Worm (Caenorhabditis elegans): ENCODE data around the gene rap-2.

- TF ChIP-seq nhr-11 (tag; optimal IDR thresholded peaks at IDR 0.05) = no peak
- TF ChIP-seq fkh-10 (GFP tag; optimal IDR thresholded peaks at IDR 0.05) = peak; percentile 82
- TF ChIP-seq pqm-1 (tag; optimal IDR thresholded peaks at IDR 0.05) = no peak
- no peak for TF ChIP-seq ceh-44 (GFP tag; IDR thresholded peaks at IDR 0.05)
- no peak for TF ChIP-seq duxl-1 (tag; optimal IDR thresholded peaks at IDR 0.05; ENCODE audit: poor library complexity)
- no peak for TF ChIP-seq ama-1 (optimal IDR thresholded peaks at IDR 0.05)
- TF ChIP-seq nhr-48 (tag; optimal IDR thresholded peaks at IDR 0.05) = no peak
- no peak for TF ChIP-seq sdz-12 (GFP tag; optimal IDR thresholded peaks at IDR 0.05)
- no peak for TF ChIP-seq nhr-41 (GFP tag; IDR thresholded peaks at IDR 0.05)
- no peak for TF ChIP-seq aly-2 (tag; optimal IDR thresholded peaks at IDR 0.05)
Measured at ce11 chrV:15074907-15075306, 11.0 kb upstream of the rap-2 start.

All from whole organism, L4 larva.